Worm (Caenorhabditis elegans): Measurements from ENCODE around the gene shl-1.
A peak's percentile ranks its signal among the peaks of the same experiment; 100 is the strongest.

shl-1 gene

DNA sequence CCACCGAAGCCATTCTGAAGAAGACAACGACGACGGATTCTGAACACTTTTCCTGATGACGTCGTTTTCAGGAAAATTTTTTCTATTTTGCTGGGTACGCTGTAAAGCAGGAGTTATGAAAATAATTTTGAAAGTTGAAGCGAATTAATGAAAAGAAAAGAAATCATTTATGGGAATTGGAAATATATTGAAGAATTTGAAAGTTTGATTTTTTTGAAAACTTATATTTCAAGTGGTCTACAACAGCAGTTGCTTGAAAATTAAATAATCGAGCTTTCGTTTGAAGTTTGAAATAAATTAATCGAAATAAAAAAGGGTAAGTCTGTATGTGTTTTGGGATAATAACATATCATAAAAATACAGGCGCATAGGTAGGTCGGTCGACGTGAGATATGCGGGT is at the start of gene shl-1:
Gene shl-1 (minus strand): TSS at position 101 of the 400 bp plus-strand sequence.
- TF ChIP-seq fos-1 (tag; optimal IDR thresholded peaks at IDR 0.05) (no peak), unc-62 (GFP tag; optimal IDR thresholded peaks at IDR 0.05) (no peak), unc-39 (tag; optimal IDR thresholded peaks at IDR 0.05) (no peak), tbx-2 (tag; optimal IDR thresholded peaks at IDR 0.05) (no peak), mdl-1 (tag; optimal IDR thresholded peaks at IDR 0.05) (no peak), ztf-11 (tag; optimal IDR thresholded peaks at IDR 0.05) (no peak), ZK546.5 (tag; optimal IDR thresholded peaks at IDR 0.05) (no peak), elt-1 (tag; optimal IDR thresholded peaks at IDR 0.05) (no peak), nhr-43 (tag; optimal IDR thresholded peaks at IDR 0.05; ENCODE audit: poor library complexity, severe bottlenecking) (no peak), jun-1 (tag; optimal IDR thresholded peaks at IDR 0.05) (no peak)

DNA sequence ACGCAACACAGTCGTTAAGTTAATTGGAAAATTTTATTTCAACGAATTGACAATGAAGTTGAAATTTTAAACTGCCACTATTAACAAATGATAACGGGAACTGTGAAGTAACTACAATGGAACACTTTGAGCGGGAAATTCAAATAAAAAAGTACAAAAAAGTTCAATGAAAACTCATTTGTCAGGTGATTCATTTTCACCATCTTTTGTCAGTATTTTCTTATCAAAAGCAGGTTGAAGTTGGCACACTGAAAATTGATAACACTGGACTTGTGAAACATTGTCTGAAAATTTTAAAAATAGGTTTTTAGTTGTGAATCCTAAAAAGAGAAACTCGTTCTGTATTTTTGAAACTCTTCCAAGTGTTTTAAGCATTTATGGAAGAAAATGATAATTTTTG is 49.6 kb upstream of the shl-1 start:
- TF ChIP-seq ceh-28 (tag; optimal IDR thresholded peaks at IDR 0.05) (no peak), nhr-77 (tag; optimal IDR thresholded peaks at IDR 0.05) (no peak), ama-1 (optimal IDR thresholded peaks at IDR 0.05) (no peak), skn-1 (tag; optimal IDR thresholded peaks at IDR 0.05) (no peak), pqm-1 (tag; optimal IDR thresholded peaks at IDR 0.05) (peak; percentile 85), nhr-11 (tag; optimal IDR thresholded peaks at IDR 0.05) (no peak), nhr-12 (tag; optimal IDR thresholded peaks at IDR 0.05) (no peak), snpc-4 (tag; optimal IDR thresholded peaks at IDR 0.05) (no peak), hmg-11 (tag; optimal IDR thresholded peaks at IDR 0.05) (no peak), ZK546.5 (tag; optimal IDR thresholded peaks at IDR 0.05) (no peak), mml-1 (tag; optimal IDR thresholded peaks at IDR 0.05) (no peak), eor-1 (tag; optimal IDR thresholded peaks at IDR 0.05) (no peak), lsy-12 (tag; optimal IDR thresholded peaks at IDR 0.05) (no peak), nhr-237 (tag; optimal IDR thresholded peaks at IDR 0.05) (no peak), unc-39 (tag; optimal IDR thresholded peaks at IDR 0.05) (no peak), pha-4 (tag; optimal IDR thresholded peaks at IDR 0.05) (peak; percentile 36), ceh-16 (tag; optimal IDR thresholded peaks at IDR 0.05) (no peak), lin-15B (tag; optimal IDR thresholded peaks at IDR 0.05) (no peak), fos-1 (tag; optimal IDR thresholded peaks at IDR 0.05) (no peak), elt-2 (tag; optimal IDR thresholded peaks at IDR 0.05) (peak; percentile 79), unc-62 (GFP tag; optimal IDR thresholded peaks at IDR 0.05) (no peak), ztf-11 (tag; optimal IDR thresholded peaks at IDR 0.05) (no peak), elt-1 (tag; optimal IDR thresholded peaks at IDR 0.05) (no peak)

DNA sequence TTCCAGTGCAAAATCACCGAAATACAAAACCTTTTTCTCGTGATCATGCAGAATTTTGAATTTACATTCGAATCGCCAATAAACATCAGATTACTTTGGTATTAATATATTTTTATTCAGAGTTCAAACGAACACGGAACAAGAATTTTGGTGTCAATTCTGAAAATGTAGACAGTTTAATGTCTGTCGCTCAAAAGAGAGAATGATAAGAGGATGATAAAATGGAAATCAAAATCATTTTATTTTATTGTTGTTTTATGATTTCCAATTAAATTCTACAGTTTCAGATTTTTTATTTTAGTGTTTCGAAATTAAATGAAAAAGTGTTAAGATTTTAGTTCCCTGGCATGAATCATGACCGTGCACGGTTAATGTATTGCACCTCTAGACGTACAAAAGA is 48.5 kb upstream of the shl-1 start:
- peak; percentile 73 for TF ChIP-seq elt-2 (tag; optimal IDR thresholded peaks at IDR 0.05)
- peak; percentile 21 for TF ChIP-seq snpc-4 (tag; optimal IDR thresholded peaks at IDR 0.05)
- peak; percentile 61 for TF ChIP-seq pqm-1 (tag; optimal IDR thresholded peaks at IDR 0.05)
- TF ChIP-seq hmg-11 (tag; optimal IDR thresholded peaks at IDR 0.05): no peak
- no peak for TF ChIP-seq nfya-1 (tag; optimal IDR thresholded peaks at IDR 0.05; ENCODE audit: insufficient read depth)

DNA sequence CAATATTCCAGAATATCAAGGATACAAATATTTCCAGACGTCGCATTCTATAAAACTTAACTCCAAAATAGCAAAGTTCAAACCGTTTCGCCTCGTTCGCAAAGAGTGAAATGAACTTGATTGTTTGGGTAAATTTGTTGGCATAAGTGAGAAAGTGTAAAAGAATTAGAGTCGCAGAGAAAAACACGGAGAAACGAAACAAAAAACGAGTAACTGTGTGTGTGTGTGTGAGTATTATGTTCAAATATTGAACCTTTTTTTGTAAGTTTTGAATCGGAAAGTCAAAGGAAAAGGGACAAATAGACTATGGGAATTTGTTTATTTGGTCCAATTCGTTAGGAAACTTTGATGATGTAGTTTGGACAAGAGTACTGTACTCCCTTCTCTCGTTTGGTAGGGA is 47.7 kb upstream of the shl-1 start, which contains the start of gene acp-7:
Gene acp-7 (minus strand): TSS at position 101 of the 400 bp plus-strand sequence.
- TF ChIP-seq pha-4 (tag; optimal IDR thresholded peaks at IDR 0.05) (peak; percentile 73), nhr-43 (tag; optimal IDR thresholded peaks at IDR 0.05; ENCODE audit: poor library complexity, severe bottlenecking) (no peak)

DNA sequence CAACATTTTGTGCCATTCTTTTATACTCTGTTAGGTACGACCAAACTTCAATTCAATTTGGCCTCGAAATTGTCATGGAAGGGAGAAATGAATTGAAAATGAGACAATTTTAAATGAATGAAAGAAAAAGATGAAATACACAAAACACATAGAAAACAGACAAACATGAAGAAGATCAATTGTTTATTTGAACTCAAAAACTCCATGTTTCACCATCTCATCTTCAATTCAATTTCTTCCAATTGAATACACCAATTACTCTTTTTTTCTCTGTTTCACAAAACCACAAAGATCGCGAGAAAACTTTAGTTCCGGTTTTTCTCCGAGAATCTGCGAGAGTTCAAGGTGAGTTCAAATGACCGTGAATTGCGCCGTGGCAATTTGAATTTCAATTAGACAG is 43.4 kb upstream of the shl-1 start:
- TF ChIP-seq ceh-16 (tag; optimal IDR thresholded peaks at IDR 0.05) (no peak), elt-2 (tag; optimal IDR thresholded peaks at IDR 0.05) (no peak), R02D3.7 (tag; optimal IDR thresholded peaks at IDR 0.05) (no peak), nhr-23 (tag; optimal IDR thresholded peaks at IDR 0.05) (no peak), ama-1 (optimal IDR thresholded peaks at IDR 0.05) (no peak), ceh-9 (tag; optimal IDR thresholded peaks at IDR 0.05) (no peak), unc-39 (tag; optimal IDR thresholded peaks at IDR 0.05) (no peak), lin-15B (tag; optimal IDR thresholded peaks at IDR 0.05) (no peak), jun-1 (tag; optimal IDR thresholded peaks at IDR 0.05) (no peak), nhr-77 (tag; optimal IDR thresholded peaks at IDR 0.05) (no peak), nhr-76 (tag; optimal IDR thresholded peaks at IDR 0.05) (no peak), elt-3 (tag; optimal IDR thresholded peaks at IDR 0.05) (no peak), tbx-2 (tag; optimal IDR thresholded peaks at IDR 0.05) (no peak), ztf-11 (tag; optimal IDR thresholded peaks at IDR 0.05) (no peak), lin-39 (tag; optimal IDR thresholded peaks at IDR 0.05) (no peak), ztf-4 (tag; optimal IDR thresholded peaks at IDR 0.05) (no peak)

Measured in whole organism, L3 larva.